Fruit fly (Drosophila melanogaster): ENCODE data around the gene CG17141.

The CG17141 gene

dm6 chr3R:22753895-22754774, 6.7 kb upstream of the CG17141 start (continued):
- TF ChIP-seq Hmx (GFP tag; optimal IDR thresholded peaks at IDR 0.05) (peak; percentile 38), chif (GFP tag; optimal IDR thresholded peaks at IDR 0.05) (peak in 1 of 2 experiments; percentile 40), CG4424 (GFP tag; optimal IDR thresholded peaks at IDR 0.05) (peak; percentile 64), Oaz (GFP tag; IDR thresholded peaks at IDR 0.05) (peak; percentile 23; the same call in 1 of the 2 replicates), pan (optimal IDR thresholded peaks at IDR 0.05) (no peak), pan (GFP tag; optimal IDR thresholded peaks at IDR 0.05 in 1 of 2, IDR thresholded peaks at IDR 0.05 in 1 of 2) (peak in 1 of 2 experiments; percentile 51), grau (tag; optimal IDR thresholded peaks at IDR 0.05) (peak; percentile 72), ase (GFP tag; IDR thresholded peaks at IDR 0.05) (peak; percentile 35; the same call in 2 of the 3 replicates), maf-S (GFP tag; optimal IDR thresholded peaks at IDR 0.05) (no peak), zen2 (GFP tag; IDR thresholded peaks at IDR 0.05; ENCODE audit: partially characterized antibody) (0 out of 3 replicates have a peak, but pooled peaks have one; percentile 5), zfh1 (GFP tag; IDR thresholded peaks at IDR 0.05) (peak; percentile 42; the same call in 2 of the 3 replicates), CG9817 (tag; optimal IDR thresholded peaks at IDR 0.05) (peak; percentile 41), disco-r (GFP tag; optimal IDR thresholded peaks at IDR 0.05) (peak; percentile 22), ERR (GFP tag; optimal IDR thresholded peaks at IDR 0.05) (no peak), Trl (optimal IDR thresholded peaks at IDR 0.05) (peak; percentile 61 to 66), Trl (GFP tag; optimal IDR thresholded peaks at IDR 0.05) (peak; percentile 22), CG2678 (tag; optimal IDR thresholded peaks at IDR 0.05) (peak; percentile 81), hb (GFP tag; IDR thresholded peaks at IDR 0.05; ENCODE audit: partially characterized antibody) (no peak), gsb-n (tag; optimal IDR thresholded peaks at IDR 0.05) (no peak), Vsx1 (GFP tag; optimal IDR thresholded peaks at IDR 0.05) (peak; percentile 51), ATbp (GFP tag; optimal IDR thresholded peaks at IDR 0.05) (peak; percentile 52), nerfin-2 (GFP tag; IDR thresholded peaks at IDR 0.05; ENCODE audit: partially characterized antibody) (no peak)

DNA sequence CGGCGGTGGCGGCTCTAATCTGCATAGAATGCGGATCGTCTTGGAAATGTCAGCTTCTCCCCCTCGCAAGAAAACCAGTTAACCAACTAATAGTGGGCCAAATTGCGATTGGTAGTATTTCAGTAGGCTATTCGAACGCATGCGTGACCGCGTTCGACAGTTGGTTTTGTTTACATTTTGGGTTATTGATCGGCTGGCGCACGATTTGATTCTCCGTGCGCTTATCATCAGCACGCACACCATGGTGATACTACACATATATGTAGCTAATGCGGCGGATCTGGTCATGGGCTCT, 6.1 kb upstream of the CG17141 start:
- TF ChIP-seq CG12155 (GFP tag; optimal IDR thresholded peaks at IDR 0.05): no peak
- no peak for TF ChIP-seq ranshi (GFP tag; IDR thresholded peaks at IDR 0.05)
- TF ChIP-seq cg (GFP tag; optimal IDR thresholded peaks at IDR 0.05): peak; percentile 74
- TF ChIP-seq NK7.1 (GFP tag; optimal IDR thresholded peaks at IDR 0.05): no peak
- no peak for TF ChIP-seq sqz (GFP tag; optimal IDR thresholded peaks at IDR 0.05)
- no peak for TF ChIP-seq CG3163 (GFP tag; optimal IDR thresholded peaks at IDR 0.05)
- TF ChIP-seq MBD-R2 (GFP tag; IDR thresholded peaks at IDR 0.05): no peak
- peak; percentile 62 for TF ChIP-seq CG34376 (GFP tag; optimal IDR thresholded peaks at IDR 0.05)
- TF ChIP-seq CG8765 (GFP tag; IDR thresholded peaks at IDR 0.05): no peak
- TF ChIP-seq CG5953 (GFP tag; IDR thresholded peaks at IDR 0.05): 0 out of 2 replicates have a peak, but pooled peaks have one; percentile 14
- TF ChIP-seq CG15479 (GFP tag; optimal IDR thresholded peaks at IDR 0.05): no peak
- TF ChIP-seq CG12104 (GFP tag; optimal IDR thresholded peaks at IDR 0.05): no peak
- no peak for TF ChIP-seq NFAT (GFP tag; IDR thresholded peaks at IDR 0.05)
- no peak for TF ChIP-seq Hand (GFP tag; optimal IDR thresholded peaks at IDR 0.05)
- TF ChIP-seq CG17568 (GFP tag; optimal IDR thresholded peaks at IDR 0.05): no peak
- no peak for TF ChIP-seq dmrt11E (tag; optimal IDR thresholded peaks at IDR 0.05)
- peak; percentile 72 for TF ChIP-seq onecut (GFP tag; IDR thresholded peaks at IDR 0.05)
- TF ChIP-seq Tbp (GFP tag; optimal IDR thresholded peaks at IDR 0.05): no peak
- TF ChIP-seq grn (GFP tag; optimal IDR thresholded peaks at IDR 0.05): peak; percentile 4
- no peak for TF ChIP-seq hkb (optimal IDR thresholded peaks at IDR 0.05)
- TF ChIP-seq hkb (GFP tag; IDR thresholded peaks at IDR 0.05): no peak
- TF ChIP-seq Fer1 (GFP tag; optimal IDR thresholded peaks at IDR 0.05): no peak
- no peak for TF ChIP-seq HHEX (GFP tag; optimal IDR thresholded peaks at IDR 0.05)
- TF ChIP-seq CG31224 (GFP tag; IDR thresholded peaks at IDR 0.05): no peak
- TF ChIP-seq tin (GFP tag; optimal IDR thresholded peaks at IDR 0.05): no peak
- TF ChIP-seq zfh2 (GFP tag; optimal IDR thresholded peaks at IDR 0.05): no peak
- no peak for TF ChIP-seq cas (GFP tag; IDR thresholded peaks at IDR 0.05)
- no peak for TF ChIP-seq pfk (GFP tag; optimal IDR thresholded peaks at IDR 0.05)
- no peak for TF ChIP-seq CG12391 (tag; optimal IDR thresholded peaks at IDR 0.05)
